Fruit fly (Drosophila melanogaster) Kc167 (cell line): Measurements from ENCODE around the gene CG14442.

Source experiments
- Myc ChIP-seq: fragments of >200 bp; optimal IDR thresholded peaks from 2 replicates; lab custom pipeline; 2017; ENCODE audit warnings: missing external identifiers
- Sin3A ChIP-seq: fragments of >200 bp; optimal IDR thresholded peaks from 2 replicates; lab custom pipeline; 2018; ENCODE audit warnings: missing external identifiers
- h ChIP-seq: fragments of >200 bp; optimal IDR thresholded peaks from 3 replicates; lab custom pipeline; 2018; ENCODE audit warnings: missing external identifiers
- insv ChIP-seq: fragments of >200 bp; optimal IDR thresholded peaks from 3 replicates; lab custom pipeline; 2018; ENCODE audit warnings: missing external identifiers
- psq ChIP-seq: fragments of >200 bp; optimal IDR thresholded peaks from 2 replicates; lab custom pipeline; 2017; ENCODE audit warnings: missing external identifiers
- ttk ChIP-seq: sonication (Bioruptor generic); optimal IDR thresholded peaks from 2 replicates; lab custom pipeline; 2017; ENCODE audit warnings: missing external identifiers

The CG14442 gene

DNA sequence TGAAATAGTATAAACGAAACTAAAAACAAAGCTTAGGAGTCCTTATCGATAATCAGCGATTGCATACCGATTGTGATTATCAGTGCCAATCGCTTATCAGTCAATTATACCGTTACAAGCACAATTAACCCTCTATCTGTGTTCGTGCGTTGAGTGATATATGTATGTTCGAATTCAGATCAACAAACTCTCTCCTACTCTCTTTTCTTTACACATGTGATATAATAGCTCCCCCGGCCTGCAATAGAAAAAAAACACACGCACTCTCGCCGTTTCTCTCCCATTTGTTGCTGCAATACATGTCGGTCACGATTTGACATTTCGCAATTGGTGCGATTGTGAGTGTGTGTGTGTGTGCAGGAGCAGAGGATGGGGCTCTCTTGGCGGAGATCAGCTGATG lies 32.4 kb downstream of the CG14442 start:
- TF ChIP-seq ttk (lab: Kevin White, UChicago): no peak
- no peak for TF ChIP-seq Sin3A (lab: Kevin White, UChicago)
- TF ChIP-seq insv (lab: Kevin White, UChicago): no peak
- TF ChIP-seq Myc (lab: Kevin White, UChicago): no peak
- no peak for TF ChIP-seq psq (lab: Kevin White, UChicago)
- no peak for TF ChIP-seq h (lab: Kevin White, UChicago)

DNA sequence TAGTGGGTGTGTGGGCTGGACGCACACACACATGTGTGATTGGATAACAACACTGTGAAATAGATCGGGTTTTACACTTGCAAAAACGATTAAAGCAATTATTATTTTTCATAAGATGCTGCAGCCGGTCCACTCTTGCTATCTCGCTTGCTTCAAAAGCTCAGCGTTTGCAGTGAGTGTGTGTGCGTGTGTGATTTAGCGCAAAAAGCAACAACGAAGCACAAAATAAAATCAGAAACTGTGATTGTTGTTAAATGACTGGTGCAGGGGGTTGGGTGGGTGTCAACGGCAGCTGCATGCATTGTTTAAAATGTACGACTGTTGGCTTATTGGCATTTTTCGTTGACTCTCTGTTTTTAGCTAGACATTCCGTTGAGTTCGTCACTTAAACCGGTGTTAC lies 32.9 kb downstream of the CG14442 start:
- TF ChIP-seq psq (lab: Kevin White, UChicago): no peak
- no peak for TF ChIP-seq insv (lab: Kevin White, UChicago)
- TF ChIP-seq Myc (lab: Kevin White, UChicago): no peak
- TF ChIP-seq h (lab: Kevin White, UChicago): no peak
- no peak for TF ChIP-seq Sin3A (lab: Kevin White, UChicago)
- no peak for TF ChIP-seq ttk (lab: Kevin White, UChicago)

DNA sequence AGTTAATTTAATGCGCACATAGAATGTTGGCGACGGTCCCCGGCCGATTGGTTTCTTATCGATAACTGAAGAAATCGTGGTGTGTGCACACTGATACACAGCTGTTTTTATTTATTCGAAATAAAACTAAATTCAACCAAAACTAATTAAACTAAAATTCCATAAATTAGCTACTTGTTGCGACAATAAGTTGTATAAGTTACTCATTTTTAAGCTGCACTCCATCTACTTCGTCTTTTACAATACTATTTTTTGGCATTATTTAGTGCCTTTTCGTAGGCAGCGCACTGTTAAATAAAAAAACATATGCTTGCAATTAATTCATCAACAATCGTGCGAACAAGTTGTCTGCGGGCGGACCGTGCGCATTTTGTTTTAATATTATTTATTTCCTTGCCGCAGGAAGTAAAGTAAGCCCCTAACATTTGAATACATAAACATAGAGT lies 33.4 kb downstream of the CG14442 start, which contains the start of the genes CG3224 and Ctr1A:
TSS of gene CG3224 (minus strand) at position 71 of the 446 bp plus-strand sequence.
TSS of gene Ctr1A (plus strand) at position 256 of the 446 bp plus-strand sequence.
- no peak for TF ChIP-seq insv (lab: Kevin White, UChicago)
- TF ChIP-seq Sin3A (lab: Kevin White, UChicago): no peak
- no peak for TF ChIP-seq h (lab: Kevin White, UChicago)
- TF ChIP-seq ttk (lab: Kevin White, UChicago): no peak
- TF ChIP-seq psq (lab: Kevin White, UChicago): no peak
- no peak for TF ChIP-seq Myc (lab: Kevin White, UChicago)

DNA sequence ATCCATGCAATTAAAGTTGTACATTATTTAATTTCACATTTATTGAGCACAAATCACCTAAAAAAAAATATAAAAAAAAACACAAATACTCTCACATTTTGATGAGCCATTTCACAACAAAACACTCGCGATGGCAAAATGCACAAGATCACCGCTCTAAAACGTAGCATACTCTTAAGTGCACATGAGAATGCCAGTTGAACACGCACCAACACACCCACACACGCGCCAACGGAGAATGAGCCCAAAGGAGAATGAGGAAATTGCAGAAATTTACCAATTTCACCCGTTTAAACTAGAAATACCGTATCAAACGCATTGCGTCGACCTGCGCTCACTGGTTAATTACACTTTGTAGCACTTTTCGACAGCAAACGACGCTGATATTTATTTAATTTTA lies 34.9 kb downstream of the CG14442 start:
- TF ChIP-seq insv (lab: Kevin White, UChicago) (no peak), Myc (lab: Kevin White, UChicago) (no peak), h (lab: Kevin White, UChicago) (no peak), ttk (lab: Kevin White, UChicago) (no peak), psq (lab: Kevin White, UChicago) (no peak), Sin3A (lab: Kevin White, UChicago) (no peak)

DNA sequence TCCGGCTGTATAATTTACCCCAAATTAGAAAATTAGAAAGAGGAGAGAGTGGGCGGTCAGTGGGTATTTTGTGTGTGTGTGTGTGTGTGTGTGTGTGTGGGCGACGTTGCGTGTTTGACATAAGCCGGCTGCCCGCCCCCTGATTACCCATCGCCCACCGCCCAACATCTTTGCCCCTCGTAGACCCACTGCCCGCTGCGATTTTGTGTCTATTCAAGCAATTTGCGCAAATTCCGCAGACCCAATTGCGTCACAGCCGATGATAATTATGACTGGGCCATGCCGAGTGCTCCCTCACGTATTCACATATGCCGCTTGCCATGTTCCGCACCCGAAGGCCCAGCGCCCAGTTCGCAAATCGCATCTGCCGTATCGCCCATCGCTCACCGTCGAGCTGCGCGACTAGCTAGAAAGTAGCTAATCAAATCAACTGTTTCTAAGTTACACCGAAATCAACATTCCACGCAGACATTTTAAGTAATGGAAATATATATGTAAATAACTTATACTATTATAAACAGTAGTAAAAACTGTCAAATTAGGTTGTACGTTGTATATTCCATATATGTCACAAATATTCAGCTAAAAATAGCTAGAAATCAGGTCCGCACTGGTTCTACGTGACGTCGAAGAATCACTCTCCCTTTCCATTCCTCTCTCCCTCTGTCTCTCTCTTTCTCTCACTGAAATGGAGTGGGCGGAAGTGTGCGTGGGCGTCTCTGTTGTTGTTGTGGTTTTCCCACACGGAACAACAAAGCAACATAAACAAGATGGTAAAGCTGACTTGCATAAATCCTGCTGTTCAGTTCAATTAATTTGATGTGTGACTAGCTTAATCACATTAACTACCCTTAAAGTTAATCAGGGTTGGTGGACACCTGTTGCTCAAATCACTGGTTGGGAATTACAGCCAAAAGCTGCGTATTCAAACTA lies 37.9 kb downstream of the CG14442 start:
- no peak for TF ChIP-seq Myc (lab: Kevin White, UChicago)
- TF ChIP-seq psq (lab: Kevin White, UChicago): no peak
- no peak for TF ChIP-seq ttk (lab: Kevin White, UChicago)
- no peak for TF ChIP-seq h (lab: Kevin White, UChicago)

DNA sequence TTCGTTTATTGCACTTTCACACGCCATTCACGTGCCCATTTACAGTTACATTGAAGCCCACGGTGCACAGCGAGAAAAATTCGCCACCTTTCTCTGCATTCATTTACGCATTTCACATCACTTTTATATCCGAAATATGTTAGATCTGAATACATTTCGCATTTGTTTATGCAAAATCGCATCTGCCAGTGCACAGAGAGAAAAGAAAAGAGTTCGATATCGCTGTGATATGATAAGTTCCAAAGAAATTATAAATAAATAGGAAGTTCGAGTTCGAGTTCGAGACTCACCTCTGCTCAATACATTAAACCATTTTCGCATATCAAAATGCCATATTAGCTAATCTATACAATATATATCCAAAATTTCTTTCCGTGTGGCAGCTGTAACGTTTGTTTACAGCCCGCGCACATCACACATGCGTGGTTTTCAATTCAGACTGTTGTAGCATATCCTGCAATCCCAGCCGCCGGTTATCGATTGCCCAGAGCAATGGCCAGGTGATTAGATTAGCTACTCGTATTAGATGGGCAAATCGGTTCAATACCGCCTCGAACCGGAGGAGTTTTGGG lies 38.7 kb downstream of the CG14442 start:
- TF ChIP-seq Myc (lab: Kevin White, UChicago) (no peak), psq (lab: Kevin White, UChicago) (no peak), ttk (lab: Kevin White, UChicago) (no peak), insv (lab: Kevin White, UChicago) (no peak), Sin3A (lab: Kevin White, UChicago) (no peak), h (lab: Kevin White, UChicago) (no peak)

DNA sequence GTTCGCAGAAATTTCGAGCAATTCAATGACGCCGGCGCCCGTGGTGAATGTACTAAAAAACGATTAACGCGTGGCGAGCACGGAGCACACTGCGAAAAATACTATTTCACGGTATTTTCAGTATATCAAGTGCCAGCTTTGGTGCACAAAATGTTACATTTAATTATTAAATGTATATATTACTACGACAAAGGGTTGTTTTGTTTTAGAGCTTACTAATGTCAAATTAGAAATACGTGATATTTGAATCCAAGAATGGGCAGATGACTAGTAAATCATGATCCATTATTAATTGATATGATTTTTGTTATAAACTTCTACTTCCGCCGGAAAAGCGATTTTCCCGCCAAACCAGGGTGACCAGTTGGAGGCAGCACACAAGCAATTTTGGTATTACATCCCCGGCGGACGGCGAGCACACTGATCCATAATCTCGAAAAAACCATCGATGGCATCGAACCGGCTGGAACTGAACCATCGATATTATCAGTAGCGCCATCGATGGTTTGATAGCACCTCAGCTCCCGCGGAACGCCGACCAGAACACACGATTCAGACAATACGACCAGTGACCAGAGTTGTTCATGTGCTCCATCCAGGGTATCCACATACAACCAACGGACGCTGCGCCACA lies 40.5 kb downstream of the CG14442 start, which contains the start of the genes CG3226 and Cdc7:
TSS of gene CG3226 (minus strand) at position 51 of the 634 bp plus-strand sequence.
TSS of gene Cdc7 (plus strand) at position 344 of the 634 bp plus-strand sequence.
- no peak for TF ChIP-seq h (lab: Kevin White, UChicago)
- no peak for TF ChIP-seq Sin3A (lab: Kevin White, UChicago)
- no peak for TF ChIP-seq Myc (lab: Kevin White, UChicago)
- no peak for TF ChIP-seq insv (lab: Kevin White, UChicago)
- TF ChIP-seq psq (lab: Kevin White, UChicago): no peak
- TF ChIP-seq ttk (lab: Kevin White, UChicago): no peak

DNA sequence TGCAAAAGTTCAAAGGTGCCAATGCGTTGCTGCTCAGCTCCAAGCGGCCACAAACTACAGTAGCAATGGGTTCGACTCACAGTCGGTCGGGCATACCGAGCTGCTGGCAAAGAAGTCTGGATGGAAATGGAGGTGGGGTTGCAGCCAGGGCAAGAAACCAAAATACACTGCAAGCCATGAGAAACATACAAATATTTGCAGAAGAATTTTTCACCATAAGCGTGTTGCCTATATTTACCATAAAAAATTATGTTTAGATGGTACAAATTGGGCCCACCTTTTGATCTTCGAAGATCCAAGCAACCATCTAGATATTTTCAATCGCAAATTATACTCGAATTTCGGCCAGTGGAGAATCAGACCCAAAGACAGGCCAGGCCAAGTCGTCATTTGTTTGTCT lies 48.0 kb downstream of the CG14442 start:
- TF ChIP-seq h (lab: Kevin White, UChicago) (no peak), insv (lab: Kevin White, UChicago) (no peak), ttk (lab: Kevin White, UChicago) (no peak), psq (lab: Kevin White, UChicago) (no peak), Sin3A (lab: Kevin White, UChicago) (no peak), Myc (lab: Kevin White, UChicago) (no peak)

DNA sequence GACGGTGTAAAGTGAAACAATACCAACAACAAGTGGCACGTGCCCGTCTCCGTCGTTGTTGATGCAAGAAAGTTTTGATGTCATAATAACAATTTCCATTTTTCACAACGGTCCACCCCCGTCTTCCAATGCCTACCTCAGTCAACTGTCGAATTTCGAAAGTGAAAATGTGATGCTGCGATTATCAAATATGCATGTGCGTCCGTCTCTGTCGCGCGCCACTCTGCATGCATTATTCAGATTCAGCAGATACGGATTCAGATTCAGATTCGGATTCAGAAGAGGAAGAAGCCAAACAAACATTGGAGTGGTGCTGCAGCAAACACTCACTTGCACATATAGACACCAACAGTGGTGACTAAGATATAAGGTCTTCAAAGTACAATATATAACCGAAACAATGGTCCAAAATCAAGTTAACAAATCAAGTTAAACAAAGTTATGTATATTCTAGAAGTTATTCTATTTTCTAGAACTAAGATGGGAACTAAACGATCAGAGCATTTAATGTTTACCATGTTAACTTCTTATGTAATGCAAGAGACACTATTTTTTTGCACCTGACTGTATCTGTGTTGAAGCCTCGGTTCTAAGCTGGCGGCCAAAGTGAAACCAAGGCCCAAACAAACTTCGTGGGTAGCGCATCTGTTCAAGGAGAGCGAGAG lies 52.1 kb downstream of the CG14442 start:
- no peak for TF ChIP-seq Myc (lab: Kevin White, UChicago)
- TF ChIP-seq psq (lab: Kevin White, UChicago): no peak
- TF ChIP-seq ttk (lab: Kevin White, UChicago): no peak
- no peak for TF ChIP-seq Sin3A (lab: Kevin White, UChicago)
- TF ChIP-seq h (lab: Kevin White, UChicago): no peak
- TF ChIP-seq insv (lab: Kevin White, UChicago): no peak

DNA sequence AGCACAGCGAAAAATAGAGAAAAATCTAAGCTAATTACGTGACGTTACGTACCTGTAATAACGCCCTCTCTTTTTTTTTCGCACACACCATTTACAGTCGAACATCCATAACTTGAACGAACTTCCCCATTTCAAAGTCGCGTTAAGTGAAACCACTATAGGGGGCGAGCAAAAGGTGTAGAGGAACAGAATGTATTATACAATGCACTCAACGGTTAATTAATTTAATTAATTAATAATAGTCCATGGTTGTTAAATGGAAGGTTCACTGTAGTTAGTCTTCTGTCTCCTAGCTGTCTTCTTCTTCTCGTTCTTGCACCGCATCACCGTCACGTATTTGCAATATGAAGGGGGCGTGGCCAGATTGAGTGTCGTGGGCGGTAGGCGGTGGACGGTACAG lies 53.2 kb downstream of the CG14442 start:
- no peak for TF ChIP-seq ttk (lab: Kevin White, UChicago)
